Fruit fly (Drosophila melanogaster): ENCODE results near the gene bcn92.

The bcn92 gene

DNA sequence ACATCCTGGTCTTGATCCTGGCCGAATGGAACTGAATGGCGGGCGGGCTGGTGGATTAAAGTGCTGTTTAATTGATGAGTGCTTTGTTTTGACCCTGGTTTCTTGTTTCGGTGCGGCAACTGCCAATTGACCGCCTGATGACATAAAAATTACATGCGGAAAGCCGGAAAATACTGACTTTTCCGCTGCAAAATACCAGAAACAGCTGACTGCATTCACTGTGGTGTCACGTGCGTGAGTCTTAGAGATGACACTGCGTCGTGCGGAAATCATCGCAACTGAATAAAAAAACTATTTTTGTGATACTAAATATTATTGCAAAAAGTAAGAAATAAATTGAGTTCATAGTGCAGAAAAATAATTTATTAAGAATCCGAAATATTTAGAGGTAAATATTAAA is at the start of gene bcn92 (continued):
- TF ChIP-seq CG15696 (tag; optimal IDR thresholded peaks at IDR 0.05): no peak
- TF ChIP-seq CG3995 (GFP tag; optimal IDR thresholded peaks at IDR 0.05): peak; percentile 28
- peak; percentile 92 for TF ChIP-seq CG14860 (GFP tag; IDR thresholded peaks at IDR 0.05; ENCODE audit: partially characterized antibody)
- TF ChIP-seq Spps (tag; optimal IDR thresholded peaks at IDR 0.05): no peak
- peak; percentile 48 for TF ChIP-seq ftz-f1 (GFP tag; optimal IDR thresholded peaks at IDR 0.05)
- TF ChIP-seq zfh2 (GFP tag; optimal IDR thresholded peaks at IDR 0.05): peak; percentile 29
- TF ChIP-seq pnt (GFP tag; optimal IDR thresholded peaks at IDR 0.05): peak; percentile 14
- TF ChIP-seq HmgZ (tag; optimal IDR thresholded peaks at IDR 0.05): peak; percentile 45
- TF ChIP-seq sc (optimal IDR thresholded peaks at IDR 0.05): no peak
- no peak for TF ChIP-seq sc (GFP tag; optimal IDR thresholded peaks at IDR 0.05)
- no peak for TF ChIP-seq CG5245 (GFP tag; optimal IDR thresholded peaks at IDR 0.05)
- peak; percentile 80 for TF ChIP-seq CG9797 (GFP tag; optimal IDR thresholded peaks at IDR 0.05)
- TF ChIP-seq zen (tag; optimal IDR thresholded peaks at IDR 0.05): peak; percentile 3
- no peak for TF ChIP-seq CG31365 (tag; optimal IDR thresholded peaks at IDR 0.05)
- peak; percentile 50 for TF ChIP-seq jumu (GFP tag; optimal IDR thresholded peaks at IDR 0.05)
- TF ChIP-seq HLH4C (GFP tag; IDR thresholded peaks at IDR 0.05; ENCODE audit: partially characterized antibody): peak; percentile 87
- peak; percentile 22 for TF ChIP-seq Fer3 (tag; optimal IDR thresholded peaks at IDR 0.05)
- TF ChIP-seq CG34422 (GFP tag; IDR thresholded peaks at IDR 0.05): 0 out of 3 replicates have a peak, but pooled peaks have one; percentile 39
- peak; percentile 29 for TF ChIP-seq Chrac-16 (GFP tag; optimal IDR thresholded peaks at IDR 0.05)
- peak; percentile 84 for TF ChIP-seq sens (GFP tag)
- peak; percentile 54 for TF ChIP-seq nmo (GFP tag; optimal IDR thresholded peaks at IDR 0.05)
- no peak for TF ChIP-seq ssp (GFP tag; IDR thresholded peaks at IDR 0.05)
- 0 out of 2 replicates have a peak, but pooled peaks have one; percentile 24 for TF ChIP-seq peb (GFP tag; IDR thresholded peaks at IDR 0.05)
- TF ChIP-seq NK7.1 (GFP tag; optimal IDR thresholded peaks at IDR 0.05): no peak
- no peak for TF ChIP-seq emc (GFP tag; optimal IDR thresholded peaks at IDR 0.05)
- TF ChIP-seq CG10321 (GFP tag; IDR thresholded peaks at IDR 0.05): no peak
- TF ChIP-seq lab (GFP tag; optimal IDR thresholded peaks at IDR 0.05): no peak
- TF ChIP-seq CG12744 (GFP tag; optimal IDR thresholded peaks at IDR 0.05): no peak
- no peak for TF ChIP-seq CG1233 (GFP tag; optimal IDR thresholded peaks at IDR 0.05)
- TF ChIP-seq slp2 (GFP tag; optimal IDR thresholded peaks at IDR 0.05): peak; percentile 16
- peak; percentile 52 for TF ChIP-seq tin (GFP tag; optimal IDR thresholded peaks at IDR 0.05)
- TF ChIP-seq Lhr (GFP tag; optimal IDR thresholded peaks at IDR 0.05): no peak
- no peak for TF ChIP-seq Mrtf (GFP tag; IDR thresholded peaks at IDR 0.05)
- TF ChIP-seq lola (GFP tag; optimal IDR thresholded peaks at IDR 0.05): peak in 1 of 3 experiments; percentile 21
- peak; percentile 5 for TF ChIP-seq phol (tag; optimal IDR thresholded peaks at IDR 0.05)
- TF ChIP-seq slou (GFP tag; optimal IDR thresholded peaks at IDR 0.05): no peak
- TF ChIP-seq Gug (GFP tag; IDR thresholded peaks at IDR 0.05): peak; percentile 56; the same call in 2 of the 4 replicates
- TF ChIP-seq Sry-δ (GFP tag; optimal IDR thresholded peaks at IDR 0.05): peak; percentile 90
- no peak for TF ChIP-seq Dfd (GFP tag; optimal IDR thresholded peaks at IDR 0.05)
- TF ChIP-seq vfl (GFP tag; optimal IDR thresholded peaks at IDR 0.05): peak; percentile 33
- TF ChIP-seq Ets97D (GFP tag; optimal IDR thresholded peaks at IDR 0.05): peak; percentile 48
- TF ChIP-seq amos (GFP tag; IDR thresholded peaks at IDR 0.05; ENCODE audit: partially characterized antibody): peak; percentile 97
- peak; percentile 12 to 35 for TF ChIP-seq chif (GFP tag; optimal IDR thresholded peaks at IDR 0.05)
- no peak for TF ChIP-seq BtbVII (GFP tag; optimal IDR thresholded peaks at IDR 0.05)
- no peak for TF ChIP-seq Gsc (GFP tag; IDR thresholded peaks at IDR 0.05)
- TF ChIP-seq CG14710 (tag; optimal IDR thresholded peaks at IDR 0.05): peak; percentile 44
- no peak for TF ChIP-seq CG3163 (GFP tag; optimal IDR thresholded peaks at IDR 0.05)
- no peak for TF ChIP-seq Trl (optimal IDR thresholded peaks at IDR 0.05)
- TF ChIP-seq Trl (GFP tag; optimal IDR thresholded peaks at IDR 0.05): peak; percentile 26
- TF ChIP-seq dmrt11E (tag; optimal IDR thresholded peaks at IDR 0.05): peak; percentile 9
- no peak for TF ChIP-seq CG2875 (GFP tag; optimal IDR thresholded peaks at IDR 0.05)
- no peak for TF ChIP-seq fru (optimal IDR thresholded peaks at IDR 0.05)

All from whole organism, embryonic.